Worm (Caenorhabditis elegans): ENCODE data around the gene scl-8.

DNA sequence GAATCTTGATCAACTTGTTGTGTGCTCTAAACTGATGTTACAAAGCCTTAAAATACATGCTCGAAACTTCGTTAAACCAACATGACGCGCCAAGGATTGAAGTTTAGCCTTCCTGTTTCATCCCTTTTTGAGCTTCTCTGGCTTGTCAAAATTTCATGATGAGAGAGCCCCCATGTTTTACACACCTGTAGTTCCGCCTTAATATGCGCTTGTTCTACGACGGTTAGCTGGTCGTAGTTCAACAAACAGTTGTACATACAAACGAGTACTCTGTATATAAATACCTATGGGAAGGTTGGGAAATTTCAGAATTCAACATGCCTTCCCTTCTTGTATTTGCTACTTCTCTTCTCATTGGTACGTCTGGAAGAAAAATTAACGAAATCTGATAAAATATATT, 3.1 kb upstream of the scl-8 start, which contains the start of gene scl-6:
- TF ChIP-seq nhr-28 (tag; optimal IDR thresholded peaks at IDR 0.05) (no peak), lin-39 (tag; optimal IDR thresholded peaks at IDR 0.05) (no peak), aly-2 (tag; optimal IDR thresholded peaks at IDR 0.05) (no peak), pag-3 (tag; optimal IDR thresholded peaks at IDR 0.05; ENCODE audit: borderline replicate concordance, insufficient read depth) (no peak), nhr-11 (tag; optimal IDR thresholded peaks at IDR 0.05) (no peak), blmp-1 (tag; optimal IDR thresholded peaks at IDR 0.05) (no peak), egl-13 (tag; optimal IDR thresholded peaks at IDR 0.05) (no peak), alr-1 (tag; optimal IDR thresholded peaks at IDR 0.05; ENCODE audit: borderline replicate concordance) (no peak), nhr-12 (tag; optimal IDR thresholded peaks at IDR 0.05) (no peak)
